Fruit fly (Drosophila melanogaster): ENCODE measurements around the gene Taf13.
A peak's percentile ranks its signal among the peaks of the same experiment; 100 is the strongest.

Taf13 gene

dm6 chr2L:20097105-20097631, 3.5 kb upstream of the Taf13 start, which contains the start of the genes mRpS18B and Kua (continued):
- TF ChIP-seq CG32767 (GFP tag; IDR thresholded peaks at IDR 0.05), result no peak
- TF ChIP-seq CG12744 (GFP tag; optimal IDR thresholded peaks at IDR 0.05), result no peak
- peak; percentile 85 for TF ChIP-seq Rfx (GFP tag; IDR thresholded peaks at IDR 0.05)
- peak; percentile 44 for TF ChIP-seq CG9215 (GFP tag; IDR thresholded peaks at IDR 0.05)
- TF ChIP-seq NC2β (GFP tag; optimal IDR thresholded peaks at IDR 0.05), result no peak
- peak; percentile 64 for TF ChIP-seq grau (tag; optimal IDR thresholded peaks at IDR 0.05)
- TF ChIP-seq CG18476 (GFP tag; optimal IDR thresholded peaks at IDR 0.05), result peak; percentile 45
- peak; percentile 59 for TF ChIP-seq CG12942 (GFP tag; optimal IDR thresholded peaks at IDR 0.05)
- TF ChIP-seq stwl (tag; optimal IDR thresholded peaks at IDR 0.05), result no peak
- no peak for TF ChIP-seq schlank (tag; optimal IDR thresholded peaks at IDR 0.05)
- no peak for TF ChIP-seq mirr (GFP tag; optimal IDR thresholded peaks at IDR 0.05)
- no peak for TF ChIP-seq CG16815 (GFP tag; optimal IDR thresholded peaks at IDR 0.05)
- TF ChIP-seq Drgx (GFP tag; IDR thresholded peaks at IDR 0.05), result peak; percentile 55; the same call in 1 of the 2 replicates
- TF ChIP-seq run (tag; optimal IDR thresholded peaks at IDR 0.05), result no peak
- TF ChIP-seq CG2129 (GFP tag; IDR thresholded peaks at IDR 0.05; ENCODE audit: partially characterized antibody), result peak; percentile 40
- TF ChIP-seq Scr (GFP tag; IDR thresholded peaks at IDR 0.05; ENCODE audit: partially characterized antibody), result peak; percentile 55
- no peak for TF ChIP-seq CG7786 (GFP tag; optimal IDR thresholded peaks at IDR 0.05)
- peak; percentile 40 for TF ChIP-seq MESR4 (GFP tag; optimal IDR thresholded peaks at IDR 0.05)
- TF ChIP-seq Awh (GFP tag; IDR thresholded peaks at IDR 0.05), result no peak
- TF ChIP-seq CrebB (tag; optimal IDR thresholded peaks at IDR 0.05), result no peak
- no peak; the same call in 1 of the 2 replicates for TF ChIP-seq Atf6 (GFP tag; IDR thresholded peaks at IDR 0.05)
- TF ChIP-seq Dek (tag; optimal IDR thresholded peaks at IDR 0.05), result peak; percentile 35
- TF ChIP-seq CG14710 (tag; optimal IDR thresholded peaks at IDR 0.05), result peak; percentile 65
- TF ChIP-seq CG31441 (GFP tag; IDR thresholded peaks at IDR 0.05), result peak; percentile 64
- TF ChIP-seq Vsx1 (GFP tag; optimal IDR thresholded peaks at IDR 0.05), result no peak
- TF ChIP-seq trem (tag; optimal IDR thresholded peaks at IDR 0.05), result peak; percentile 54
- TF ChIP-seq caup (GFP tag; optimal IDR thresholded peaks at IDR 0.05; ENCODE audit: severe bottlenecking), result peak; percentile 28
- TF ChIP-seq CG6175 (GFP tag; IDR thresholded peaks at IDR 0.05), result no peak
- no peak for TF ChIP-seq odd (GFP tag; optimal IDR thresholded peaks at IDR 0.05)
- no peak for TF ChIP-seq br (optimal IDR thresholded peaks at IDR 0.05)
- TF ChIP-seq CG34376 (GFP tag; optimal IDR thresholded peaks at IDR 0.05), result peak; percentile 43
- TF ChIP-seq CG10543 (GFP tag; optimal IDR thresholded peaks at IDR 0.05), result peak; percentile 4
- TF ChIP-seq gsb-n (tag; optimal IDR thresholded peaks at IDR 0.05), result peak; percentile 2
- TF ChIP-seq tin (GFP tag; optimal IDR thresholded peaks at IDR 0.05), result peak; percentile 62
- no peak for TF ChIP-seq CG11093 (GFP tag; IDR thresholded peaks at IDR 0.05)
- TF ChIP-seq Ravus (GFP tag; IDR thresholded peaks at IDR 0.05), result no peak
- TF ChIP-seq BEAF-32 (GFP tag; optimal IDR thresholded peaks at IDR 0.05), result peak; percentile 71
- TF ChIP-seq Lhr (GFP tag; optimal IDR thresholded peaks at IDR 0.05), result peak; percentile 45
- TF ChIP-seq gfzf (GFP tag; optimal IDR thresholded peaks at IDR 0.05), result no peak
- peak; percentile 84 for TF ChIP-seq slbo (GFP tag; IDR thresholded peaks at IDR 0.05)
- peak; percentile 13 for TF ChIP-seq Camta (GFP tag; optimal IDR thresholded peaks at IDR 0.05)
- peak; percentile 49 for TF ChIP-seq wek (GFP tag; optimal IDR thresholded peaks at IDR 0.05)
- TF ChIP-seq sd (tag; optimal IDR thresholded peaks at IDR 0.05), result no peak
- no peak for TF ChIP-seq slou (GFP tag; optimal IDR thresholded peaks at IDR 0.05)
- no peak for TF ChIP-seq CG31388 (GFP tag; optimal IDR thresholded peaks at IDR 0.05)
- peak; percentile 14 for TF ChIP-seq CG1233 (GFP tag; optimal IDR thresholded peaks at IDR 0.05)
- 0 out of 2 replicates have a peak, but pooled peaks have one; percentile 23 for TF ChIP-seq sna (GFP tag; IDR thresholded peaks at IDR 0.05; ENCODE audit: partially characterized antibody)
- TF ChIP-seq Dfd (GFP tag; optimal IDR thresholded peaks at IDR 0.05), result no peak
- no peak for TF ChIP-seq ac (GFP tag; optimal IDR thresholded peaks at IDR 0.05)
- peak; percentile 45 for TF ChIP-seq CG30020 (tag; optimal IDR thresholded peaks at IDR 0.05)
